Worm (Caenorhabditis elegans): ENCODE measurements around the gene tph-1.

tph-1 gene

ce11 chrII:7534934-7535333 lies 14.2 kb upstream of the tph-1 start, which contains the start of gene ZK1290.13:
Gene ZK1290.13 (plus strand): TSS chrII:7535006.
- TF ChIP-seq sdz-12 (GFP tag; optimal IDR thresholded peaks at IDR 0.05): no peak
- TF ChIP-seq hlh-11 (tag; optimal IDR thresholded peaks at IDR 0.05): peak; percentile 6
- no peak for TF ChIP-seq nhr-237 (tag; optimal IDR thresholded peaks at IDR 0.05)
- peak; percentile 30 for TF ChIP-seq dve-1 (tag; optimal IDR thresholded peaks at IDR 0.05; ENCODE audit: insufficient read depth)
- no peak for TF ChIP-seq daf-16 (GFP tag; optimal IDR thresholded peaks at IDR 0.05)
- TF ChIP-seq daf-16 (tag; optimal IDR thresholded peaks at IDR 0.05): peak; percentile 5
- peak; percentile 58 for TF ChIP-seq pqm-1 (tag; optimal IDR thresholded peaks at IDR 0.05)

- peak; percentile 32 for TF ChIP-seq dve-1 (tag; optimal IDR thresholded peaks at IDR 0.05; ENCODE audit: insufficient read depth)
- TF ChIP-seq daf-16 (GFP tag; optimal IDR thresholded peaks at IDR 0.05): no peak
- TF ChIP-seq daf-16 (tag; optimal IDR thresholded peaks at IDR 0.05): no peak
- TF ChIP-seq lin-38 (GFP tag; IDR thresholded peaks at IDR 0.05): peak; percentile 66
- peak; percentile 65 for TF ChIP-seq unc-130 (GFP tag; optimal IDR thresholded peaks at IDR 0.05)
- TF ChIP-seq mdl-1 (tag; optimal IDR thresholded peaks at IDR 0.05): no peak
- peak; percentile 41 for TF ChIP-seq nhr-28 (tag; optimal IDR thresholded peaks at IDR 0.05)
- TF ChIP-seq lsy-2 (tag; optimal IDR thresholded peaks at IDR 0.05): peak in 1 of 2 experiments; percentile 95
- peak; percentile 43 for TF ChIP-seq mep-1 (tag; optimal IDR thresholded peaks at IDR 0.05)
- TF ChIP-seq ces-1 (GFP tag; optimal IDR thresholded peaks at IDR 0.05): no peak
- TF ChIP-seq hif-1 (tag; optimal IDR thresholded peaks at IDR 0.05): peak in 1 of 2 experiments; percentile 66
- TF ChIP-seq dpl-1 (GFP tag; optimal IDR thresholded peaks at IDR 0.05): peak; percentile 78
- no peak for TF ChIP-seq lin-15B (tag; optimal IDR thresholded peaks at IDR 0.05)
- peak; percentile 19 for TF ChIP-seq nhr-77 (tag; optimal IDR thresholded peaks at IDR 0.05)
- no peak for TF ChIP-seq daf-8 (GFP tag; IDR thresholded peaks at IDR 0.05)
- peak; percentile 8 for TF ChIP-seq rbr-2 (tag; optimal IDR thresholded peaks at IDR 0.05)
- no peak for TF ChIP-seq ceh-82 (tag; optimal IDR thresholded peaks at IDR 0.05)
- peak; percentile 42 for TF ChIP-seq T20F7.1 (GFP tag; optimal IDR thresholded peaks at IDR 0.05)
- peak; percentile 36 for TF ChIP-seq hlh-11 (tag; optimal IDR thresholded peaks at IDR 0.05)
- TF ChIP-seq hlh-30 (tag; optimal IDR thresholded peaks at IDR 0.05; ENCODE audit: insufficient read depth): no peak
- no peak for TF ChIP-seq jun-1 (tag; optimal IDR thresholded peaks at IDR 0.05)
- TF ChIP-seq mes-2 (tag; optimal IDR thresholded peaks at IDR 0.05; ENCODE audit: poor library complexity, severe bottlenecking): peak; percentile 93
Measured at ce11 chrII:7537603-7538230, 11.4 kb upstream of the tph-1 start, which contains the start of gene nfi-1. Gene nfi-1 (plus strand): TSS chrII:7538180.

- TF ChIP-seq nhr-28 (tag; optimal IDR thresholded peaks at IDR 0.05) (no peak), lsy-2 (tag; optimal IDR thresholded peaks at IDR 0.05) (no peak), daf-19 (GFP tag; conservative IDR thresholded peaks at IDR 0.05) (no peak), dmd-6 (GFP tag; IDR thresholded peaks at IDR 0.05) (no peak), dmd-9 (GFP tag; IDR thresholded peaks at IDR 0.05) (no peak)
Measured at ce11 chrII:7542952-7543351, 6.2 kb upstream of the tph-1 start.

ce11 chrII:7543808-7544207 lies 5.3 kb upstream of the tph-1 start, which contains the start of gene rol-8:
Gene rol-8 (plus strand): TSS chrII:7544108.
- no peak for TF ChIP-seq aly-2 (tag; optimal IDR thresholded peaks at IDR 0.05)
- peak in 1 of 2 experiments; percentile 60 for TF ChIP-seq unc-62 (GFP tag; optimal IDR thresholded peaks at IDR 0.05 in 1 of 2)
- TF ChIP-seq unc-62 (tag; optimal IDR thresholded peaks at IDR 0.05): no peak

ce11 chrII:7544782-7545181 lies 4.4 kb upstream of the tph-1 start:
- TF ChIP-seq egl-27 (tag; optimal IDR thresholded peaks at IDR 0.05): no peak
- no peak for TF ChIP-seq T26A8.4 (GFP tag; IDR thresholded peaks at IDR 0.05)
- TF ChIP-seq set-16 (GFP tag; IDR thresholded peaks at IDR 0.05): peak; percentile 88
- TF ChIP-seq ceh-20 (GFP tag; IDR thresholded peaks at IDR 0.05): no peak

Data from whole organism, L4 larva.